Worm (Caenorhabditis elegans) whole organism, early embryonic: ENCODE data around the gene vps-33.2.

Source experiments
- F13C5.2 ChIP-seq: sonication (generic microtip); optimal IDR thresholded peaks from 2 replicates; lab custom pipeline; 2017; ENCODE audit warnings: mild to moderate bottlenecking, missing genetic modification characterization, inconsistent platforms, missing compliant biosample characterization
- aly-1 ChIP-seq: sonication (generic microtip); optimal IDR thresholded peaks from 2 replicates; lab custom pipeline; 2016; ENCODE audit warnings: missing genetic modification characterization, missing compliant biosample characterization
- ama-1 ChIP-seq: fragments of 150-350 bp; optimal IDR thresholded peaks from 2 replicates; lab custom pipeline; 2014
- ceh-13 ChIP-seq: fragments of 200-800 bp; sonication (Bioruptor generic); optimal IDR thresholded peaks from 2 replicates; lab custom pipeline; 2018; ENCODE audit warnings: mild to moderate bottlenecking, missing genetic modification characterization, missing compliant biosample characterization
- ceh-36 ChIP-seq: sonication (generic microtip); optimal IDR thresholded peaks from 2 replicates; lab custom pipeline; 2016; ENCODE audit warnings: missing genetic modification characterization, inconsistent platforms, missing compliant biosample characterization
- ets-7 ChIP-seq: sonication (generic microtip); optimal IDR thresholded peaks from 2 replicates; lab custom pipeline; 2016; ENCODE audit warnings: missing genotype, missing genetic modification characterization, missing compliant biosample characterization
- flt-1 ChIP-seq: fragments of 200-800 bp; sonication (Bioruptor generic); IDR thresholded peaks from 2 replicates; pipeline ENCODE4 v1.3.6; 2022; ENCODE audit warnings: missing genetic modification characterization, missing compliant biosample characterization
- hmg-4 ChIP-seq: fragments of 200-800 bp; sonication (Bioruptor generic); optimal IDR thresholded peaks from 2 replicates; lab custom pipeline; 2018; ENCODE audit warnings: mild to moderate bottlenecking, missing genetic modification characterization, missing compliant biosample characterization
- pes-1 ChIP-seq: fragments of 200-800 bp; sonication (Bioruptor generic); IDR thresholded peaks from 2 replicates; pipeline ENCODE4 v1.3.6; 2022; ENCODE audit warnings: missing genetic modification reagents, missing genetic modification characterization, missing compliant biosample characterization
- sea-1 ChIP-seq: fragments of 200-800 bp; sonication (Bioruptor generic); conservative IDR thresholded peaks from 2 replicates; pipeline ENCODE4 v1.3.6; 2022; ENCODE audit warnings: missing genetic modification characterization, missing compliant biosample characterization
- tbx-11 ChIP-seq: fragments of 200-800 bp; sonication (Bioruptor generic); IDR thresholded peaks from 2 replicates; pipeline ENCODE4 v1.3.6; 2022; ENCODE audit warnings: missing genetic modification characterization, missing compliant biosample characterization
- tbx-37 ChIP-seq: fragments of 200-800 bp; sonication (Bioruptor generic); conservative IDR thresholded peaks from 2 replicates; pipeline ENCODE4 v1.3.6; 2022; ENCODE audit warnings: missing genetic modification reagents, missing genetic modification characterization, missing compliant biosample characterization

DNA sequence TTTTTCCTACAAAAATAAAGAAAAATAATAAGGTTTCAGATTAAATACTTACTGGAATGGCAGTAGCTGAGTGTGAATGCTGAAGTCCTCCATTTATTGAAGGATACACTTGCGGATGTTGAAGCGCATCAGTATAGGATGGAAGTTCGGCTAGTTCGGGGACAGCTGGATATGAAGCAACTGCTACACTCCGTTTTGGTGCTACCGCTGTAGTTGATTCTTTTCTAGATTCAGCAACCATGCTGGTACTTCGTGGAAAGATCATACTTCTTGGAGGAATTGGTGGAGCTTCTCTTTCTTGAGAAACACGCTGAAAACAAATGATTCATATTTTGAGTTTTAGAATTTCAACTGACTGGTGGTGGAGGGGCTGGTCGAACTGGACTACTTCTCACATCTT is 7.6 kb downstream of the vps-33.2 start:
- TF ChIP-seq flt-1 (GFP tag; lab: Robert Waterston, UW) (no peak), hmg-4 (no peak), sea-1 (GFP tag; lab: Robert Waterston, UW) (no peak), ceh-36 (no peak), pes-1 (no peak), ets-7 (tag; lab: Kevin White, UChicago) (no peak), tbx-37 (GFP tag; lab: Robert Waterston, UW) (no peak), aly-1 (tag; lab: Kevin White, UChicago) (no peak), ama-1 (lab: Kevin White, UChicago) (no peak), tbx-11 (GFP tag; lab: Robert Waterston, UW) (no peak), F13C5.2 (tag; lab: Kevin White, UChicago) (no peak), ceh-13 (GFP tag; lab: Kevin White, UChicago) (no peak)
